Fruit fly (Drosophila melanogaster): ENCODE measurements around the gene nej.
A peak's percentile ranks its signal among the peaks of the same experiment; 100 is the strongest.

Gene nej

dm6 chrX:9658095-9658838 is 28.6 kb downstream of the nej start (continued):
- TF ChIP-seq BtbVII (GFP tag; optimal IDR thresholded peaks at IDR 0.05) (no peak), CG33213 (GFP tag; optimal IDR thresholded peaks at IDR 0.05) (no peak), ato (GFP tag; IDR thresholded peaks at IDR 0.05; ENCODE audit: partially characterized antibody) (no peak), Dfd (GFP tag; optimal IDR thresholded peaks at IDR 0.05) (no peak), CG14667 (GFP tag; IDR thresholded peaks at IDR 0.05) (no peak), ham (GFP tag; IDR thresholded peaks at IDR 0.05) (no peak), CG10274 (GFP tag; optimal IDR thresholded peaks at IDR 0.05) (no peak), YL-1 (GFP tag; optimal IDR thresholded peaks at IDR 0.05) (no peak), sug (tag; optimal IDR thresholded peaks at IDR 0.05) (no peak)

dm6 chrX:9655989-9656713 is 30.7 kb downstream of the nej start:
- no peak for TF ChIP-seq CG7987 (GFP tag; optimal IDR thresholded peaks at IDR 0.05)
- peak; percentile 33 for TF ChIP-seq nom (GFP tag; optimal IDR thresholded peaks at IDR 0.05)
- TF ChIP-seq bsh (GFP tag; optimal IDR thresholded peaks at IDR 0.05), result peak in 1 of 2 experiments; percentile 35
- no peak for TF ChIP-seq CG7963 (GFP tag; IDR thresholded peaks at IDR 0.05; ENCODE audit: partially characterized antibody)
- peak; percentile 34 for TF ChIP-seq Med (GFP tag)
- peak; percentile 65 for TF ChIP-seq scrt (GFP tag; optimal IDR thresholded peaks at IDR 0.05)

- TF ChIP-seq B-H1 (GFP tag; IDR thresholded peaks at IDR 0.05) (no peak), gcm (GFP tag; optimal IDR thresholded peaks at IDR 0.05) (no peak), ham (GFP tag; IDR thresholded peaks at IDR 0.05) (no peak), lbe (GFP tag; optimal IDR thresholded peaks at IDR 0.05) (no peak), gem (tag; optimal IDR thresholded peaks at IDR 0.05) (peak; percentile 7), grau (tag; optimal IDR thresholded peaks at IDR 0.05) (peak; percentile 38), CG11504 (tag; optimal IDR thresholded peaks at IDR 0.05) (peak; percentile 2), Deaf1 (tag; optimal IDR thresholded peaks at IDR 0.05) (no peak), CG12155 (GFP tag; optimal IDR thresholded peaks at IDR 0.05) (no peak), jing (GFP tag; optimal IDR thresholded peaks at IDR 0.05) (no peak), slbo (GFP tag; IDR thresholded peaks at IDR 0.05) (peak; percentile 7; the same call in 1 of the 2 replicates)
Observed at dm6 chrX:9653986-9654688, 32.7 kb downstream of the nej start.

- TF ChIP-seq dmrt99B (tag; optimal IDR thresholded peaks at IDR 0.05) (no peak), CG1603 (tag; optimal IDR thresholded peaks at IDR 0.05) (no peak), BEAF-32 (GFP tag; optimal IDR thresholded peaks at IDR 0.05) (no peak), ci (GFP tag; IDR thresholded peaks at IDR 0.05) (0 out of 3 replicates have a peak, but pooled peaks have one; percentile 41), bcd (GFP tag; optimal IDR thresholded peaks at IDR 0.05) (no peak), amos (GFP tag; IDR thresholded peaks at IDR 0.05; ENCODE audit: partially characterized antibody) (no peak), D (optimal IDR thresholded peaks at IDR 0.05) (no peak), D (GFP tag; optimal IDR thresholded peaks at IDR 0.05) (no peak), CG10979 (tag; optimal IDR thresholded peaks at IDR 0.05) (no peak), unpg (GFP tag; optimal IDR thresholded peaks at IDR 0.05) (no peak), nmo (GFP tag; optimal IDR thresholded peaks at IDR 0.05) (peak; percentile 24), E2f2 (GFP tag; IDR thresholded peaks at IDR 0.05) (no peak), Meics (GFP tag; optimal IDR thresholded peaks at IDR 0.05) (no peak), yki (optimal IDR thresholded peaks at IDR 0.05) (no peak), cg (GFP tag; optimal IDR thresholded peaks at IDR 0.05) (no peak), Dbx (GFP tag; IDR thresholded peaks at IDR 0.05) (no peak), gem (tag; optimal IDR thresholded peaks at IDR 0.05) (peak; percentile 0), CG18262 (tag; optimal IDR thresholded peaks at IDR 0.05) (no peak), CG11504 (tag; optimal IDR thresholded peaks at IDR 0.05) (peak; percentile 48), disco-r (GFP tag; optimal IDR thresholded peaks at IDR 0.05) (no peak)
Observed at dm6 chrX:9653242-9653641, 33.6 kb downstream of the nej start.

Data from whole organism, embryonic.